Fruit fly (Drosophila melanogaster): Measurements from ENCODE around the gene Delta.

DNA sequence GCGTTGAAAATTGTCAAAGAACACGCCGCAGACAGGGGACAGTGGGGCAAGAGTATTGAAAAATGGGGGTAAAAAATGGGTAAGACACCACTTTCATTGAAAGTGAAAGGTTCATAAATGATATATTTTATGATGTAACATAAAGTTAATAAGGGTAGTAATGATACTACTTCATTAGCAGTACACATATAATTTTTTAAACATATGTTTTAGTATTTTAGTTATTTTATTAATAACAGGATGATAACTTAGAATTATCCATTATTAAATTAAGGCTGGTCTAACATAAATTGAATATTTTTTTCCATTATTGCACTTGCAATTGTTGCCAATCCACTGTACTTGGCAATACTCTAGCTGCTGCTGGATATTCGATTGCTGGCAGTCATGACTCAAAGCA is 52.0 kb downstream of the Delta start:
- TF ChIP-seq toe (GFP tag; optimal IDR thresholded peaks at IDR 0.05): no peak
- TF ChIP-seq CG33017 (tag; optimal IDR thresholded peaks at IDR 0.05): no peak
- no peak for TF ChIP-seq CG7045 (GFP tag; optimal IDR thresholded peaks at IDR 0.05)
- TF ChIP-seq CG7101 (tag; optimal IDR thresholded peaks at IDR 0.05): no peak
- no peak for TF ChIP-seq CG11617 (GFP tag; optimal IDR thresholded peaks at IDR 0.05)
- TF ChIP-seq CG14711 (tag; optimal IDR thresholded peaks at IDR 0.05): no peak
- TF ChIP-seq ovo (GFP tag; optimal IDR thresholded peaks at IDR 0.05): no peak
- no peak for TF ChIP-seq Clk (GFP tag; optimal IDR thresholded peaks at IDR 0.05)
- no peak for TF ChIP-seq bab1 (GFP tag; optimal IDR thresholded peaks at IDR 0.05)
- no peak for TF ChIP-seq CG12768 (GFP tag; optimal IDR thresholded peaks at IDR 0.05)
- no peak for TF ChIP-seq kay (GFP tag; ENCODE audit: borderline replicate concordance)

Data from whole organism, adult.